Worm (Caenorhabditis elegans) whole organism, L4 larva: ENCODE data around the gene slcr-46.3.

Experiments used
- D1046.2 ChIP-seq: fragments of 200-800 bp; sonication (Bioruptor generic); IDR thresholded peaks from 2 replicates; pipeline ENCODE4 v1.3.6; 2022; ENCODE audit warnings: missing genetic modification characterization, missing compliant biosample characterization
- F37D6.2 ChIP-seq: sonication (generic microtip); optimal IDR thresholded peaks from 2 replicates; lab custom pipeline; 2016; ENCODE audit warnings: mild to moderate bottlenecking, missing genetic modification characterization, missing compliant biosample characterization
- T26A8.4 ChIP-seq: fragments of 200-800 bp; sonication (Bioruptor generic); IDR thresholded peaks from 2 replicates; pipeline ENCODE4 v1.3.6; 2022; ENCODE audit warnings: missing genetic modification characterization, missing compliant biosample characterization
- Y48G9A.11 ChIP-seq: fragments of 200-800 bp; sonication (Bioruptor generic); IDR thresholded peaks from 2 replicates; pipeline ENCODE4 v1.3.6; 2022; ENCODE audit warnings: missing genetic modification reagents, missing genetic modification characterization, missing compliant biosample characterization
- Y5F2A.4 ChIP-seq: fragments of 200-800 bp; sonication (Bioruptor generic); optimal IDR thresholded peaks from 2 replicates; lab custom pipeline; 2018; ENCODE audit warnings: mild to moderate bottlenecking, missing genetic modification characterization, missing compliant biosample characterization
- ZK546.5 ChIP-seq, 2 experiments: sonication (generic microtip); optimal IDR thresholded peaks; 2 replicates each; lab custom pipeline; 2017; ENCODE audit warnings: missing biosample characterization in 2 of 2, missing genetic modification characterization in 2 of 2
- arid-1 ChIP-seq: fragments of 200-800 bp; sonication (Bioruptor generic); conservative IDR thresholded peaks from 2 replicates; pipeline ENCODE4 v1.3.6; 2022; ENCODE audit warnings: missing genetic modification reagents, missing genetic modification characterization, missing compliant biosample characterization
- ceh-20 ChIP-seq: fragments of 200-800 bp; sonication (Bioruptor generic); IDR thresholded peaks from 2 replicates; pipeline ENCODE4 v1.3.6; 2022; ENCODE audit warnings: missing genetic modification reagents, missing genetic modification characterization, missing compliant biosample characterization
- ceh-32 ChIP-seq: sonication (generic microtip); optimal IDR thresholded peaks from 2 replicates; lab custom pipeline; 2016; ENCODE audit warnings: mild to moderate bottlenecking, missing genetic modification characterization, missing compliant biosample characterization; ENCODE audit not compliant: poor library complexity
- ceh-44 ChIP-seq: fragments of 200-800 bp; sonication (Bioruptor generic); IDR thresholded peaks from 2 replicates; pipeline ENCODE4 v1.3.6; 2022; ENCODE audit warnings: missing genetic modification reagents, missing genetic modification characterization, missing compliant biosample characterization
- ceh-82 ChIP-seq: sonication (generic microtip); optimal IDR thresholded peaks from 2 replicates; lab custom pipeline; 2017; ENCODE audit warnings: missing biosample characterization, missing genetic modification characterization
- cey-2 ChIP-seq: sonication (generic microtip); optimal IDR thresholded peaks from 3 replicates; lab custom pipeline; 2017; ENCODE audit warnings: missing genetic modification characterization, mild to moderate bottlenecking, missing compliant biosample characterization, antibody characterized with exemption, borderline replicate concordance; ENCODE audit not compliant: insufficient read depth
- ctbp-1 ChIP-seq: fragments of 200-800 bp; sonication (Bioruptor generic); IDR thresholded peaks from 2 replicates; pipeline ENCODE4 v1.3.6; 2022; ENCODE audit warnings: missing genetic modification reagents, missing genetic modification characterization, missing compliant biosample characterization
- daf-12 ChIP-seq: fragments of 150-350 bp; optimal IDR thresholded peaks from 2 replicates; lab custom pipeline; 2014; ENCODE audit warnings: missing biosample characterization, missing genetic modification reagents, missing genetic modification characterization
- daf-19 ChIP-seq: fragments of 200-800 bp; sonication (Bioruptor generic); conservative IDR thresholded peaks from 2 replicates; pipeline ENCODE4 v1.3.6; 2022; ENCODE audit warnings: missing genetic modification characterization, missing compliant biosample characterization
- dpl-1 ChIP-seq: fragments of 150-350 bp; optimal IDR thresholded peaks from 2 replicates; lab custom pipeline; 2014; ENCODE audit warnings: missing biosample characterization, missing genetic modification reagents, missing genetic modification characterization
- duxl-1 ChIP-seq: sonication (generic microtip); optimal IDR thresholded peaks from 2 replicates; lab custom pipeline; 2016; ENCODE audit warnings: mild to moderate bottlenecking, missing genetic modification characterization, moderate library complexity, missing compliant biosample characterization; ENCODE audit not compliant: poor library complexity
- egl-43 ChIP-seq: fragments of 200-800 bp; sonication (Bioruptor generic); IDR thresholded peaks from 2 replicates; pipeline ENCODE4 v1.3.6; 2022; ENCODE audit warnings: missing genetic modification reagents, missing genetic modification characterization, missing compliant biosample characterization
- hif-1 ChIP-seq, 2 experiments: sonication (generic microtip); optimal IDR thresholded peaks; 2 replicates each; lab custom pipeline; 2016 to 2017; ENCODE audit warnings: missing compliant biosample characterization in 2 of 2, missing genetic modification characterization in 2 of 2, missing genetic modification reagents in 2 of 2, missing genotype in 2 of 2, mild to moderate bottlenecking in 1 of 2
- hlh-11 ChIP-seq: fragments of 200-800 bp; sonication (Bioruptor generic); optimal IDR thresholded peaks from 2 replicates; lab custom pipeline; 2018; ENCODE audit warnings: mild to moderate bottlenecking, missing genetic modification characterization, missing compliant biosample characterization
- jun-1 ChIP-seq: fragments of 150-350 bp; optimal IDR thresholded peaks from 2 replicates; lab custom pipeline; 2014; ENCODE audit warnings: missing biosample characterization, missing genetic modification reagents, missing genetic modification characterization
- lim-7 ChIP-seq: fragments of 200-800 bp; sonication (Bioruptor generic); IDR thresholded peaks from 2 replicates; pipeline ENCODE4 v1.3.6; 2022; ENCODE audit warnings: missing genetic modification characterization, missing compliant biosample characterization
- lin-1 ChIP-seq: fragments of 200-800 bp; sonication (Bioruptor generic); IDR thresholded peaks from 2 replicates; pipeline ENCODE4 v1.3.6; 2022; ENCODE audit warnings: missing genetic modification reagents, missing genetic modification characterization, missing compliant biosample characterization
- lin-15B ChIP-seq: fragments of 150-350 bp; sonication (generic microtip); optimal IDR thresholded peaks from 3 replicates; lab custom pipeline; 2014; ENCODE audit warnings: missing biosample characterization, missing genetic modification characterization
- lin-29 ChIP-seq: fragments of 200-800 bp; sonication (Bioruptor generic); IDR thresholded peaks from 2 replicates; pipeline ENCODE4 v1.3.6; 2022; ENCODE audit warnings: missing genetic modification reagents, missing genetic modification characterization, missing compliant biosample characterization
- lin-39 ChIP-seq: fragments of 150-350 bp; optimal IDR thresholded peaks from 2 replicates; lab custom pipeline; 2014; ENCODE audit warnings: missing biosample characterization, missing genetic modification reagents, missing genetic modification characterization
- madf-5 ChIP-seq, 2 experiments: fragments of 200-800 bp; sonication (Bioruptor generic); IDR thresholded peaks; 2 replicates each; pipeline ENCODE4 v1.3.6; 2022; ENCODE audit warnings: missing compliant biosample characterization in 2 of 2, missing genetic modification characterization in 2 of 2
- mdl-1 ChIP-seq, 2 experiments: fragments of 150-350 bp in 1 of 2; sonication (generic microtip) in 1 of 2; optimal IDR thresholded peaks; 2 replicates each; lab custom pipeline; 2014 to 2017; ENCODE audit warnings: missing biosample characterization in 2 of 2, missing genetic modification characterization in 2 of 2
- mxl-2 ChIP-seq: fragments of 200-800 bp; sonication (Bioruptor generic); conservative IDR thresholded peaks from 2 replicates; pipeline ENCODE4 v1.3.6; 2022; ENCODE audit warnings: missing genetic modification reagents, missing genetic modification characterization, missing compliant biosample characterization
- mxl-3 ChIP-seq: fragments of 200-800 bp; sonication (Bioruptor generic); optimal IDR thresholded peaks from 2 replicates; lab custom pipeline; 2018; ENCODE audit warnings: mild to moderate bottlenecking, missing genetic modification characterization, missing compliant biosample characterization
- nhr-10 ChIP-seq: fragments of 150-350 bp; optimal IDR thresholded peaks from 2 replicates; lab custom pipeline; 2014; ENCODE audit warnings: missing biosample characterization, missing genetic modification characterization
- nhr-102 ChIP-seq: sonication (generic microtip); optimal IDR thresholded peaks from 2 replicates; lab custom pipeline; 2016; ENCODE audit warnings: mild to moderate bottlenecking, missing genetic modification characterization, moderate library complexity, missing compliant biosample characterization
- nhr-11 ChIP-seq: fragments of 150-350 bp; optimal IDR thresholded peaks from 2 replicates; lab custom pipeline; 2014; ENCODE audit warnings: missing biosample characterization, missing genetic modification characterization
- nhr-111 ChIP-seq: fragments of 200-800 bp; sonication (Bioruptor generic); optimal IDR thresholded peaks from 2 replicates; lab custom pipeline; 2018; ENCODE audit warnings: mild to moderate bottlenecking, missing genetic modification characterization, missing compliant biosample characterization
- nhr-25 ChIP-seq: sonication (generic microtip); optimal IDR thresholded peaks from 2 replicates; lab custom pipeline; 2017; ENCODE audit warnings: missing genetic modification characterization, mild to moderate bottlenecking, missing compliant biosample characterization, antibody characterized with exemption, moderate library complexity, borderline replicate concordance; ENCODE audit not compliant: insufficient read depth
- nhr-42 ChIP-seq: fragments of 200-800 bp; sonication (Bioruptor generic); IDR thresholded peaks from 2 replicates; pipeline ENCODE4 v1.3.6; 2022; ENCODE audit warnings: missing genetic modification characterization, missing compliant biosample characterization
- nhr-48 ChIP-seq: sonication (generic microtip); optimal IDR thresholded peaks from 2 replicates; lab custom pipeline; 2016; ENCODE audit warnings: mild to moderate bottlenecking, missing genetic modification characterization, missing compliant biosample characterization
- nhr-76 ChIP-seq: fragments of 150-350 bp; optimal IDR thresholded peaks from 2 replicates; lab custom pipeline; 2014; ENCODE audit warnings: missing biosample characterization, missing genetic modification characterization
- nhr-77 ChIP-seq: fragments of 150-350 bp; optimal IDR thresholded peaks from 2 replicates; lab custom pipeline; 2014; ENCODE audit warnings: missing biosample characterization, missing genetic modification characterization
- php-3 ChIP-seq: fragments of 200-800 bp; sonication (Bioruptor generic); IDR thresholded peaks from 2 replicates; pipeline ENCODE4 v1.3.6; 2022; ENCODE audit warnings: missing genetic modification reagents, missing genetic modification characterization, missing compliant biosample characterization
- saeg-2 ChIP-seq: fragments of 200-800 bp; sonication (Bioruptor generic); IDR thresholded peaks from 2 replicates; pipeline ENCODE4 v1.3.6; 2022; ENCODE audit warnings: missing genetic modification reagents, missing genetic modification characterization, missing compliant biosample characterization
- sdz-12 ChIP-seq: fragments of 200-800 bp; sonication (Bioruptor generic); optimal IDR thresholded peaks from 2 replicates; lab custom pipeline; 2018; ENCODE audit warnings: mild to moderate bottlenecking, missing genetic modification characterization, missing compliant biosample characterization
- set-16 ChIP-seq: fragments of 200-800 bp; sonication (Bioruptor generic); IDR thresholded peaks from 2 replicates; pipeline ENCODE4 v1.3.6; 2022; ENCODE audit warnings: missing genetic modification reagents, missing genetic modification characterization, missing compliant biosample characterization
- skn-1 ChIP-seq: fragments of 150-350 bp; optimal IDR thresholded peaks from 2 replicates; lab custom pipeline; 2014; ENCODE audit warnings: missing biosample characterization, missing genetic modification characterization
- snpc-4 ChIP-seq: fragments of 150-350 bp; optimal IDR thresholded peaks from 2 replicates; lab custom pipeline; 2014; ENCODE audit warnings: missing biosample characterization, missing genetic modification characterization
- spr-3 ChIP-seq: fragments of 200-800 bp; sonication (Bioruptor generic); optimal IDR thresholded peaks from 2 replicates; lab custom pipeline; 2018; ENCODE audit warnings: mild to moderate bottlenecking, missing genetic modification characterization, missing compliant biosample characterization
- tag-97 ChIP-seq: fragments of 200-800 bp; sonication (Bioruptor generic); IDR thresholded peaks from 2 replicates; pipeline ENCODE4 v1.3.6; 2022; ENCODE audit warnings: missing genetic modification characterization, missing compliant biosample characterization
- tra-1 ChIP-seq: fragments of 200-800 bp; sonication (Bioruptor generic); IDR thresholded peaks from 2 replicates; pipeline ENCODE4 v1.3.6; 2022; ENCODE audit warnings: missing genetic modification reagents, missing genetic modification characterization, missing compliant biosample characterization
- zip-11 ChIP-seq: fragments of 200-800 bp; sonication (Bioruptor generic); IDR thresholded peaks from 2 replicates; pipeline ENCODE4 v1.3.6; 2022; ENCODE audit warnings: missing genetic modification characterization, missing compliant biosample characterization
- zip-2 ChIP-seq: fragments of 150-350 bp; optimal IDR thresholded peaks from 2 replicates; lab custom pipeline; 2014; ENCODE audit warnings: missing biosample characterization, missing genetic modification characterization

slcr-46.3 gene

DNA sequence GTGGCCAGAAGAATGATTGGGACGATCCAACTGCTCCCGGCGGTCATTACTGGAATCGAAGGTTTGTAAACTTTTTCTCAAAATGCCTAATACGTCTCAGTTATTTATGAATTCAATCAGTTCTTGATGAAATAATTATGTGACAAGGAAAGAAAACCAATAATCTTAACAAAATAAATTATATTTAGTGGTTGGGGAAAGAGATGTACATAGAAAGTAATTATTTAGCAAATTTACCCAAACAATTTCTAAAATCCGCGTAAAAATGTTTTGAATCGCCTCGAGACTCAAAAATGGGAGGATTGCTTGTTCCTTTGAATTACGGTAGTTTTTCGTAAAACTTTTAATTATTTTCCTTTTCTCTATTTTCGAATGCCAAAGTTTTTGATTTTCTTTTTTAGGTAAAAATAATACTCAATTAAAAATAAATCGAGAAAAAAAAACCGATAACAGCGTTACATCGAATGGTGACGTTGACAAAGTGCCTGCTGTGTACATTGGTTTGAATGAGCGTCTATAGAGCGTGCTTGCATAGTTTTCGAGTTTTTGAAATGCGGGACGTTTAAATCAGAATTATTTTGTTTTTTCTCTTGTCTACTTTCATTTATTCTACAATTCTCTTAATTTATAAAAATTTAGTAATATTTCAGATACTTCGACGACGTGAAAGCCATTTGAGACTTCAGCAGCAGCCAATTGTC is 5.7 kb upstream of the slcr-46.3 start, which contains the start of the genes aagr-3 and drap-1 (continued):
- TF ChIP-seq lim-7 (GFP tag; lab: Robert Waterston, UW) (no peak), ceh-44 (GFP tag; lab: Robert Waterston, UW) (no peak), nhr-42 (no peak), arid-1 (no peak), nhr-76 (no peak), ceh-32 (tag; lab: Kevin White, UChicago) (no peak), lin-29 (GFP tag; lab: Robert Waterston, UW) (no peak), mxl-3 (no peak), Y48G9A.11 (GFP tag; lab: Robert Waterston, UW) (no peak), nhr-77 (tag; lab: Kevin White, UChicago) (peak; percentile 66), ceh-20 (no peak), nhr-25 (no peak), duxl-1 (tag; lab: Kevin White, UChicago) (no peak), D1046.2 (no peak), nhr-102 (tag; lab: Kevin White, UChicago) (peak; percentile 10), ceh-82 (no peak), jun-1 (tag; lab: Kevin White, UChicago) (no peak), snpc-4 (tag; lab: Kevin White, UChicago) (no peak), daf-19 (GFP tag; lab: Robert Waterston, UW) (no peak), ZK546.5 (tag; optimal IDR thresholded peaks at IDR 0.05; lab: Kevin White, UChicago) (no peak), set-16 (GFP tag; lab: Robert Waterston, UW) (no peak), F37D6.2 (tag; lab: Kevin White, UChicago) (no peak), nhr-11 (tag; lab: Kevin White, UChicago) (no peak), T26A8.4 (GFP tag; lab: Robert Waterston, UW) (no peak), hif-1 (tag; optimal IDR thresholded peaks at IDR 0.05; lab: Kevin White, UChicago) (peak in 1 of 2 experiments; percentile 40), nhr-48 (tag; lab: Kevin White, UChicago) (no peak), mxl-2 (GFP tag; lab: Robert Waterston, UW) (no peak), lin-15B (tag; lab: Kevin White, UChicago) (no peak), dpl-1 (peak; percentile 70), saeg-2 (GFP tag; lab: Robert Waterston, UW) (no peak), zip-11 (GFP tag; lab: Robert Waterston, UW) (no peak), skn-1 (tag; lab: Kevin White, UChicago) (no peak), nhr-10 (tag; lab: Kevin White, UChicago) (no peak), daf-12 (tag; lab: Kevin White, UChicago) (no peak), cey-2 (tag; lab: Kevin White, UChicago) (no peak), zip-2 (tag; lab: Kevin White, UChicago) (no peak), madf-5 (GFP tag; IDR thresholded peaks at IDR 0.05; lab: Robert Waterston, UW) (no peak), php-3 (no peak), nhr-111 (no peak), lin-1 (GFP tag; lab: Robert Waterston, UW) (no peak), ctbp-1 (GFP tag; lab: Robert Waterston, UW) (0 out of 2 replicates have a peak, but pooled peaks have one; percentile 34), hlh-11 (tag; lab: Kevin White, UChicago) (peak; percentile 62), tag-97 (GFP tag; lab: Robert Waterston, UW) (no peak), Y5F2A.4 (no peak), egl-43 (no peak), lin-39 (tag; lab: Kevin White, UChicago) (no peak), sdz-12 (GFP tag; lab: Kevin White, UChicago) (no peak), tra-1 (GFP tag; lab: Robert Waterston, UW) (no peak), mdl-1 (tag; optimal IDR thresholded peaks at IDR 0.05; lab: Kevin White, UChicago) (peak in 1 of 2 experiments; percentile 33), spr-3 (GFP tag; lab: Kevin White, UChicago) (no peak)
